Worm (Caenorhabditis elegans): ENCODE measurements around the gene del-5.

DNA sequence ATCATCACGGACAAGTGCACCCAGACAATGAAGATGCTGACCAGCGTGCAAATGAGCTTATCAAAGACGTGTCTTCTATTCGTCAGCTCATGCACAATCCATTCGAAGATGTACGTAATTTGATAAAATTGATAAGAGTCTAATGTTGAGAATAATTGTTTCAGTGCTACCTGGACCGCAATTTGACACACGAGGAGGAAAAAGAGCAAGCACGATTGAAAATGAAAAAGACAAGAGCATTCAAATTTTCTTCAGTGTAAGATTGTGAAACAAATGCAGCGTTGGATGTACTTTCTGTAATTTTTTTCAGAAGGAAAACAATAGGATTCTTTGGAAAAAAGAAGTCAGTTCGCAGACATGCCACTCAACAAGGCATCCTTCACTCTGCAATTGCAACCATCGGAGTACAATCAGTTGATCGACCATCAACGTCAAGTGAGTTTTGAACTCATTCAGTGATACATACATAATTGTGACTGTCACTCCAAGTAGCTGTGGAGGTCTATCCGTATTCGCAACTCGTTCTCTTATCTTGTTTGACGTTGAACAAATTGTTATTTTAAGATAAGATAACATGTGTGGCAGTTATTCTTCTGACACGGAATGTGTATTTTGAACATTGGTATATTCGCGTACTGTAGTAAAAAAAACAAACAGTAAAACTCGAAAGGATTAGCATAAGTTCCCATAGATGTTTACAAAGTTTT is 50.9 kb downstream of the del-5 start:
- TF ChIP-seq duxl-1 (tag; optimal IDR thresholded peaks at IDR 0.05; ENCODE audit: poor library complexity) (no peak), unc-62 (GFP tag; optimal IDR thresholded peaks at IDR 0.05 in 1 of 2) (peak in 1 of 2 experiments; percentile 92), unc-62 (tag; optimal IDR thresholded peaks at IDR 0.05) (no peak), ama-1 (optimal IDR thresholded peaks at IDR 0.05) (no peak), nhr-6 (tag; optimal IDR thresholded peaks at IDR 0.05) (no peak), ztf-7 (tag; optimal IDR thresholded peaks at IDR 0.05) (no peak), aly-2 (tag; optimal IDR thresholded peaks at IDR 0.05) (no peak), ztf-11 (tag; optimal IDR thresholded peaks at IDR 0.05) (no peak), madf-9 (GFP tag; conservative IDR thresholded peaks at IDR 0.05) (no peak)

All from whole organism, L4 larva.